Worm (Caenorhabditis elegans) whole organism, L2 larva: ENCODE data around the gene rps-13.

Experiments used
- C34F6.9 ChIP-seq: fragments of 150-350 bp; optimal IDR thresholded peaks from 2 replicates; lab custom pipeline; 2014; ENCODE audit warnings: missing biosample characterization, missing genetic modification characterization
- F13H6.1 ChIP-seq: sonication (generic microtip); optimal IDR thresholded peaks from 2 replicates; lab custom pipeline; 2016; ENCODE audit warnings: missing genetic modification characterization, missing compliant biosample characterization
- R02D3.7 ChIP-seq: fragments of 150-350 bp; optimal IDR thresholded peaks from 2 replicates; lab custom pipeline; 2014; ENCODE audit warnings: missing biosample characterization, missing genetic modification characterization
- Y55F3AM.14 ChIP-seq: fragments of 200-800 bp; sonication (Bioruptor generic); optimal IDR thresholded peaks from 2 replicates; lab custom pipeline; 2018; ENCODE audit warnings: mild to moderate bottlenecking, missing genetic modification characterization, missing compliant biosample characterization
- ZK546.5 ChIP-seq: sonication (generic microtip); optimal IDR thresholded peaks from 2 replicates; lab custom pipeline; 2017; ENCODE audit warnings: missing biosample characterization, missing genetic modification characterization
- alr-1 ChIP-seq: fragments of 150-350 bp; optimal IDR thresholded peaks from 2 replicates; lab custom pipeline; 2014; ENCODE audit warnings: missing biosample characterization, missing genetic modification characterization
- aly-2 ChIP-seq: fragments of 150-350 bp; optimal IDR thresholded peaks from 2 replicates; lab custom pipeline; 2014; ENCODE audit warnings: missing biosample characterization, missing genetic modification characterization
- ama-1 ChIP-seq: fragments of 150-350 bp; optimal IDR thresholded peaks from 2 replicates; lab custom pipeline; 2018; ENCODE audit warnings: inconsistent platforms
- blmp-1 ChIP-seq: sonication (generic microtip); optimal IDR thresholded peaks from 2 replicates; lab custom pipeline; 2017; ENCODE audit warnings: missing genetic modification characterization, mild to moderate bottlenecking, missing compliant biosample characterization, antibody characterized with exemption, moderate library complexity; ENCODE audit not compliant: insufficient read depth
- ceh-82 ChIP-seq: fragments of 150-350 bp; optimal IDR thresholded peaks from 2 replicates; lab custom pipeline; 2014; ENCODE audit warnings: missing biosample characterization, missing genetic modification characterization
- crh-2 ChIP-seq: sonication (generic microtip); optimal IDR thresholded peaks from 2 replicates; lab custom pipeline; 2017; ENCODE audit warnings: missing biosample characterization, missing genetic modification characterization
- dmd-4 ChIP-seq: sonication (generic microtip); optimal IDR thresholded peaks from 2 replicates; lab custom pipeline; 2017; ENCODE audit warnings: missing biosample characterization, missing genetic modification characterization
- elt-1 ChIP-seq: fragments of 150-350 bp; optimal IDR thresholded peaks from 2 replicates; lab custom pipeline; 2014; ENCODE audit warnings: missing biosample characterization, missing genetic modification characterization
- elt-3 ChIP-seq: sonication (generic microtip); optimal IDR thresholded peaks from 2 replicates; lab custom pipeline; 2017; ENCODE audit warnings: missing biosample characterization, missing genetic modification characterization
- fos-1 ChIP-seq: fragments of 150-350 bp; optimal IDR thresholded peaks from 2 replicates; lab custom pipeline; 2014; ENCODE audit warnings: missing biosample characterization, missing genetic modification characterization
- gmeb-1 ChIP-seq: fragments of 150-350 bp; optimal IDR thresholded peaks from 2 replicates; lab custom pipeline; 2014; ENCODE audit warnings: missing biosample characterization, missing genetic modification characterization
- lin-13 ChIP-seq: fragments of 150-350 bp; optimal IDR thresholded peaks from 2 replicates; lab custom pipeline; 2014; ENCODE audit warnings: missing biosample characterization, missing genetic modification reagents, missing genetic modification characterization
- lin-39 ChIP-seq: fragments of 150-350 bp; optimal IDR thresholded peaks from 2 replicates; lab custom pipeline; 2014; ENCODE audit warnings: missing biosample characterization, missing genetic modification reagents, missing genetic modification characterization
- lsy-2 ChIP-seq, 2 experiments: fragments of 150-350 bp in 1 of 2; sonication (generic microtip) in 1 of 2; optimal IDR thresholded peaks; 2 replicates each; lab custom pipeline; 2014 to 2017; ENCODE audit warnings: missing biosample characterization in 2 of 2, missing genetic modification characterization in 2 of 2
- mab-5 ChIP-seq: fragments of 150-350 bp; optimal IDR thresholded peaks from 2 replicates; lab custom pipeline; 2014; ENCODE audit warnings: missing biosample characterization, missing genetic modification characterization
- mbf-1 ChIP-seq: sonication (generic microtip); optimal IDR thresholded peaks from 2 replicates; lab custom pipeline; 2017; ENCODE audit warnings: missing biosample characterization, missing genetic modification characterization
- mdl-1 ChIP-seq, 2 experiments: fragments of 150-350 bp in 1 of 2; sonication (generic microtip) in 1 of 2; optimal IDR thresholded peaks; 2 replicates each; lab custom pipeline; 2017; ENCODE audit warnings: missing biosample characterization in 2 of 2, missing genetic modification characterization in 2 of 2
- nhr-10 ChIP-seq: sonication (generic microtip); optimal IDR thresholded peaks from 2 replicates; lab custom pipeline; 2017; ENCODE audit warnings: missing biosample characterization, missing genetic modification characterization
- nhr-11 ChIP-seq: fragments of 150-350 bp; optimal IDR thresholded peaks from 2 replicates; lab custom pipeline; 2014; ENCODE audit warnings: missing biosample characterization, missing genetic modification characterization
- nhr-12 ChIP-seq: fragments of 150-350 bp; optimal IDR thresholded peaks from 2 replicates; lab custom pipeline; 2014; ENCODE audit warnings: missing biosample characterization, missing genetic modification characterization
- nhr-129 ChIP-seq: fragments of 150-350 bp; optimal IDR thresholded peaks from 2 replicates; lab custom pipeline; 2014; ENCODE audit warnings: missing biosample characterization, missing genetic modification characterization
- nhr-21 ChIP-seq: fragments of 150-350 bp; optimal IDR thresholded peaks from 2 replicates; lab custom pipeline; 2014; ENCODE audit warnings: missing biosample characterization, missing genetic modification characterization
- nhr-23 ChIP-seq: fragments of 150-350 bp; optimal IDR thresholded peaks from 2 replicates; lab custom pipeline; 2014; ENCODE audit warnings: missing biosample characterization, missing genetic modification reagents, missing genetic modification characterization
- nhr-237 ChIP-seq: fragments of 150-350 bp; optimal IDR thresholded peaks from 2 replicates; lab custom pipeline; 2014; ENCODE audit warnings: missing biosample characterization, missing genetic modification characterization
- nhr-25 ChIP-seq: fragments of 150-350 bp; sonication (generic microtip); optimal IDR thresholded peaks from 3 replicates; lab custom pipeline; 2014; ENCODE audit warnings: missing biosample characterization, missing genetic modification characterization
- nhr-6 ChIP-seq: fragments of 150-350 bp; optimal IDR thresholded peaks from 2 replicates; lab custom pipeline; 2014; ENCODE audit warnings: missing biosample characterization, missing genetic modification characterization
- peb-1 ChIP-seq: fragments of 150-350 bp; optimal IDR thresholded peaks from 2 replicates; lab custom pipeline; 2014; ENCODE audit warnings: missing biosample characterization, missing genetic modification characterization
- sem-4 ChIP-seq: fragments of 150-350 bp; optimal IDR thresholded peaks from 2 replicates; lab custom pipeline; 2014; ENCODE audit warnings: missing biosample characterization, missing genetic modification reagents, missing genetic modification characterization
- skn-1 ChIP-seq: sonication (generic microtip); optimal IDR thresholded peaks from 2 replicates; lab custom pipeline; 2017; ENCODE audit warnings: missing biosample characterization, missing genetic modification characterization
- sma-3 ChIP-seq: sonication (generic microtip); optimal IDR thresholded peaks from 2 replicates; lab custom pipeline; 2016; ENCODE audit warnings: missing genetic modification reagents, missing genetic modification characterization, missing compliant biosample characterization
- sma-9 ChIP-seq, 2 experiments: fragments of 150-350 bp in 1 of 2; sonication (generic microtip) in 1 of 2; optimal IDR thresholded peaks; 2 replicates each; lab custom pipeline; 2014 to 2016; ENCODE audit warnings: missing genetic modification characterization in 2 of 2, mild to moderate bottlenecking in 1 of 2, missing biosample characterization in 1 of 2, missing compliant biosample characterization in 1 of 2, missing genetic modification reagents in 1 of 2, moderate library complexity in 1 of 2
- snpc-4 ChIP-seq: fragments of 150-350 bp; optimal IDR thresholded peaks from 2 replicates; lab custom pipeline; 2014; ENCODE audit warnings: missing biosample characterization, missing genetic modification characterization
- unc-39 ChIP-seq: fragments of 150-350 bp; optimal IDR thresholded peaks from 2 replicates; lab custom pipeline; 2014; ENCODE audit warnings: missing biosample characterization, missing genetic modification characterization
- unc-55 ChIP-seq: fragments of 150-350 bp; sonication (generic microtip); optimal IDR thresholded peaks from 3 replicates; lab custom pipeline; 2014; ENCODE audit warnings: missing biosample characterization, missing genetic modification reagents, missing genetic modification characterization
- unc-62 ChIP-seq: fragments of 150-350 bp; optimal IDR thresholded peaks from 2 replicates; lab custom pipeline; 2014; ENCODE audit warnings: missing biosample characterization, missing genetic modification reagents, missing genetic modification characterization
- zag-1 ChIP-seq: fragments of 150-350 bp; optimal IDR thresholded peaks from 2 replicates; lab custom pipeline; 2014; ENCODE audit warnings: missing biosample characterization, missing genetic modification characterization
- ztf-11 ChIP-seq: sonication (generic microtip); optimal IDR thresholded peaks from 2 replicates; lab custom pipeline; 2017; ENCODE audit warnings: missing biosample characterization, missing genetic modification characterization
- ztf-4 ChIP-seq: fragments of 150-350 bp; optimal IDR thresholded peaks from 2 replicates; lab custom pipeline; 2014; ENCODE audit warnings: missing biosample characterization, missing genetic modification characterization

The rps-13 gene

DNA sequence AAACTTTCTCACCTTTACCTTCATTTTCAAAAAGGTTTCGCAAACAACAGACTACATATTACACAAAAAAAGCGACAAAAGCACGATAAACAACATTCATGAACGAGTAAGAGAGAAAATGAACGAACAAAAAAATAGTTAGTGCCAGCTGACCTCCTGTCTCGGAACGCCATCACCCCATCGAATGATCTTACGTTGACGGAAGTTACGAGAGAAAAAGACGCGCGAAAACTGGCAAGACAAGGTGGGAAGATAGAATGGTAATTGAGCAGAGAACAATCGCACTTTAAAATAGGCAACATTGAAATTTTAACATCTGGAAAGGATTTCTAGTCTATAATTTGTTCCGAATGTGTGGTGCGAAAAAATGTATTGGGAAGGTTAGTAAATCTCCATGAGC, 45.4 kb upstream of the rps-13 start:
- TF ChIP-seq mdl-1 (tag; optimal IDR thresholded peaks at IDR 0.05; lab: Kevin White, UChicago): peak in 1 of 2 experiments; percentile 20
- TF ChIP-seq crh-2: peak; percentile 26
- no peak for TF ChIP-seq ztf-4 (tag; lab: Kevin White, UChicago)
- no peak for TF ChIP-seq lsy-2 (tag; optimal IDR thresholded peaks at IDR 0.05; lab: Kevin White, UChicago)
- TF ChIP-seq lin-13: no peak
- TF ChIP-seq unc-39 (tag; lab: Kevin White, UChicago): no peak
- TF ChIP-seq lin-39 (tag; lab: Kevin White, UChicago): no peak
- no peak for TF ChIP-seq gmeb-1 (tag; lab: Kevin White, UChicago)
- peak; percentile 3 for TF ChIP-seq sma-9 (GFP tag; optimal IDR thresholded peaks at IDR 0.05; lab: Kevin White, UChicago)
- TF ChIP-seq sma-9 (tag; optimal IDR thresholded peaks at IDR 0.05; lab: Kevin White, UChicago): no peak
- no peak for TF ChIP-seq ama-1 (lab: Kevin White, UChicago)
- no peak for TF ChIP-seq alr-1 (tag; lab: Kevin White, UChicago)
- no peak for TF ChIP-seq nhr-11 (tag; lab: Kevin White, UChicago)
- peak; percentile 18 for TF ChIP-seq nhr-25 (tag; lab: Kevin White, UChicago)
- TF ChIP-seq nhr-237 (tag; lab: Kevin White, UChicago): no peak
- no peak for TF ChIP-seq nhr-21 (tag; lab: Kevin White, UChicago)
- no peak for TF ChIP-seq mbf-1 (tag; lab: Kevin White, UChicago)
- TF ChIP-seq dmd-4 (tag; lab: Kevin White, UChicago): no peak
- TF ChIP-seq unc-62 (GFP tag; lab: Kevin White, UChicago): no peak
- no peak for TF ChIP-seq aly-2 (tag; lab: Kevin White, UChicago)
- no peak for TF ChIP-seq unc-55 (GFP tag; lab: Kevin White, UChicago)
- TF ChIP-seq elt-1 (tag; lab: Kevin White, UChicago): no peak
- no peak for TF ChIP-seq ZK546.5
- no peak for TF ChIP-seq R02D3.7
- no peak for TF ChIP-seq skn-1
- no peak for TF ChIP-seq elt-3 (tag; lab: Kevin White, UChicago)
- TF ChIP-seq snpc-4 (tag; lab: Kevin White, UChicago): no peak
- TF ChIP-seq ztf-11 (tag; lab: Kevin White, UChicago): no peak
- no peak for TF ChIP-seq sma-3 (GFP tag; lab: Kevin White, UChicago)
- TF ChIP-seq sem-4: no peak
- TF ChIP-seq nhr-129 (tag; lab: Kevin White, UChicago): peak; percentile 11
- no peak for TF ChIP-seq ceh-82 (tag; lab: Kevin White, UChicago)
- TF ChIP-seq C34F6.9 (tag; lab: Kevin White, UChicago): no peak
- no peak for TF ChIP-seq zag-1 (tag; lab: Kevin White, UChicago)
- TF ChIP-seq peb-1 (tag; lab: Kevin White, UChicago): no peak
- no peak for TF ChIP-seq nhr-6 (tag; lab: Kevin White, UChicago)
- TF ChIP-seq F13H6.1 (tag; lab: Kevin White, UChicago): no peak
- TF ChIP-seq fos-1 (tag; lab: Kevin White, UChicago): peak; percentile 2
- no peak for TF ChIP-seq mab-5 (tag; lab: Kevin White, UChicago)
- TF ChIP-seq nhr-12 (tag; lab: Kevin White, UChicago): no peak
- TF ChIP-seq blmp-1: no peak
- TF ChIP-seq nhr-23 (tag; lab: Kevin White, UChicago): no peak
- TF ChIP-seq Y55F3AM.14 (GFP tag; lab: Kevin White, UChicago): no peak
- no peak for TF ChIP-seq nhr-10 (tag; lab: Kevin White, UChicago)

DNA sequence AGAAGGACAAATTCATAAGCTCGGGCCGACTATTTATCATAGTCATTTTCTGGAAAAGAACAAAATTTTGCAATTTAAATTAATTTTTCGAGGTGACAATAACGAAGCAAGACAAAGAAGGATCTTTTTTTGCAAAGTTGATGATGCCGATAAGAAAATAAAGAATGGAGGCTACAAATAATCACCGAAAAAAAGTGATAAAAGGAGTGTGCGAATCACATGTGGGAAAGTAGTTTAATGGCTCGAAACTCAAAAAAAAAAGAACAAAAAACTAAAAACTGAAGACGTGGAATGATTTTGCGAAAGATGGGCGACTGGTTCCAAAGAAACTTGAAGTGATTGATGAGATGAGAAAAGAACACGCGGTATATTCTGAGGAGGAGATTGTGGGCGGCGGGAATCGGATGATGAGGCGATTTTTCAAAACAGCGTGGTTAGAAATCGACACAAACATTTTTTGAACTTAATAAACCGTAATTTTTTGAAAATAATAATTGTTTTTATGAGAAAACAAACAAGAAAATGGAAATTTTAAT, 44.7 kb upstream of the rps-13 start, which contains the start of gene atgl-1:
Gene atgl-1, minus strand, starts transcription at position 51 of the 536 bp plus-strand sequence.
- TF ChIP-seq snpc-4 (tag; lab: Kevin White, UChicago) (no peak), mdl-1 (tag; optimal IDR thresholded peaks at IDR 0.05; lab: Kevin White, UChicago) (peak in 1 of 2 experiments; percentile 19), fos-1 (tag; lab: Kevin White, UChicago) (peak; percentile 17), nhr-21 (tag; lab: Kevin White, UChicago) (peak; percentile 11), nhr-10 (tag; lab: Kevin White, UChicago) (no peak), ama-1 (lab: Kevin White, UChicago) (peak; percentile 48), crh-2 (peak; percentile 4), nhr-25 (tag; lab: Kevin White, UChicago) (peak; percentile 24)
